Worm (Caenorhabditis elegans): ENCODE data around the gene fbxa-120.

ce11 chrX:17318284-17318683 is 15.8 kb downstream of the fbxa-120 start, which contains the start of gene ptr-5:
- no peak for TF ChIP-seq blmp-1 (tag; optimal IDR thresholded peaks at IDR 0.05)
- TF ChIP-seq mab-5 (tag; optimal IDR thresholded peaks at IDR 0.05): no peak
- no peak for TF ChIP-seq nhr-237 (tag; optimal IDR thresholded peaks at IDR 0.05)
- TF ChIP-seq unc-120 (tag; optimal IDR thresholded peaks at IDR 0.05; ENCODE audit: poor library complexity, severe bottlenecking): no peak
- TF ChIP-seq flh-1 (GFP tag; optimal IDR thresholded peaks at IDR 0.05): no peak
- no peak for TF ChIP-seq nhr-76 (tag; optimal IDR thresholded peaks at IDR 0.05)
- TF ChIP-seq mls-2 (tag; optimal IDR thresholded peaks at IDR 0.05): no peak
- TF ChIP-seq mep-1 (tag; optimal IDR thresholded peaks at IDR 0.05): no peak
- no peak for TF ChIP-seq ces-1 (GFP tag; optimal IDR thresholded peaks at IDR 0.05)

All from whole organism, mixed stage, embryonic.